Worm (Caenorhabditis elegans) whole organism, midembryonic: ENCODE results near the gene gst-11.

Experiments used
- T22C8.4 ChIP-seq: fragments of 200-800 bp; sonication (Bioruptor generic); IDR thresholded peaks from 2 replicates; pipeline ENCODE4 v1.3.6; 2022; ENCODE audit warnings: missing genetic modification characterization, missing compliant biosample characterization
- cog-1 ChIP-seq: sonication (generic microtip); optimal IDR thresholded peaks from 2 replicates; lab custom pipeline; 2016; ENCODE audit warnings: missing genetic modification characterization, missing compliant biosample characterization
- flt-1 ChIP-seq: fragments of 200-800 bp; sonication (Bioruptor generic); IDR thresholded peaks from 2 replicates; pipeline ENCODE4 v1.3.6; 2022; ENCODE audit warnings: missing genetic modification characterization, missing compliant biosample characterization
- klf-2 ChIP-seq: fragments of 200-800 bp; sonication (Bioruptor generic); conservative IDR thresholded peaks from 2 replicates; pipeline ENCODE4 v1.3.6; 2022; ENCODE audit warnings: missing genetic modification reagents, missing genetic modification characterization, missing compliant biosample characterization
- med-1 ChIP-seq: sonication (generic microtip); optimal IDR thresholded peaks from 2 replicates; lab custom pipeline; 2017; ENCODE audit warnings: missing genetic modification characterization, mild to moderate bottlenecking, missing compliant biosample characterization, antibody characterized with exemption, missing genetic modification reagents; ENCODE audit not compliant: insufficient read depth
- ref-1 ChIP-seq: fragments of 200-800 bp; sonication (Bioruptor generic); conservative IDR thresholded peaks from 2 replicates; pipeline ENCODE4 v1.3.6; 2022; ENCODE audit warnings: missing genetic modification reagents, missing genetic modification characterization, missing compliant biosample characterization
- tab-1 ChIP-seq: fragments of 200-800 bp; sonication (Bioruptor generic); IDR thresholded peaks from 2 replicates; pipeline ENCODE4 v1.3.6; 2022; ENCODE audit warnings: missing genetic modification characterization, missing compliant biosample characterization
- ztf-23 ChIP-seq: fragments of 200-800 bp; sonication (Bioruptor generic); IDR thresholded peaks from 2 replicates; pipeline ENCODE4 v1.3.6; 2022; ENCODE audit warnings: missing genetic modification reagents, missing genetic modification characterization, missing compliant biosample characterization
- ztf-29 ChIP-seq: fragments of 200-800 bp; sonication (Bioruptor generic); IDR thresholded peaks from 2 replicates; pipeline ENCODE4 v1.3.6; 2022; ENCODE audit warnings: missing genetic modification reagents, missing genetic modification characterization, missing compliant biosample characterization

DNA sequence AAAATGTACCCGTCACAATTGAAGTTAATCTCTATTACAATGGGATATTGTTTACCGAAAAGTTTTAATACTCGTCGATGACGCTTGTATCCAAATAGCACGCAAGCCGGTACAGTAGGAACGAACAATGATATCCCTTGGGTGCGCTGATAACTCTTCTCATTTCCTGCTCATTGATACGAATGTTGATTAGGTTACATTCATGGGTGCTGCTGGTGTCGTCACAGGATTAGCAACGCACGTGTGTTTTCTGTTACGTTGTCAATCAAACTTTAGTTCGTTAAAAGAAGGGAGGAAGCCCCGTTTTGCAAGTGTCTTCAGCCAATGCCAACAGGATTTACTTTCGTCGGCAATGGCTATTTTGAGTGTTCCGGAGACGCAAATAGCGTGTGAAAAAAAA is 50.1 kb downstream of the gst-11 start:
- TF ChIP-seq klf-2 (GFP tag; lab: Robert Waterston, UW) (no peak), T22C8.4 (GFP tag; lab: Robert Waterston, UW) (no peak), flt-1 (no peak), med-1 (GFP tag; lab: Kevin White, UChicago) (no peak), cog-1 (tag; lab: Kevin White, UChicago) (no peak), ztf-23 (no peak), tab-1 (GFP tag; lab: Robert Waterston, UW) (no peak), ztf-29 (no peak), ref-1 (no peak)
